Worm (Caenorhabditis elegans): ENCODE measurements around the gene F19B10.1.

- no peak for TF ChIP-seq mdl-1 (tag; optimal IDR thresholded peaks at IDR 0.05)
- TF ChIP-seq nhr-77 (tag; optimal IDR thresholded peaks at IDR 0.05) = no peak
- no peak for TF ChIP-seq ama-1 (optimal IDR thresholded peaks at IDR 0.05)
- TF ChIP-seq ztf-11 (tag; optimal IDR thresholded peaks at IDR 0.05) = no peak
- TF ChIP-seq fkh-10 (GFP tag; optimal IDR thresholded peaks at IDR 0.05) = no peak
- TF ChIP-seq ceh-9 (tag; optimal IDR thresholded peaks at IDR 0.05) = no peak
- TF ChIP-seq unc-39 (tag; optimal IDR thresholded peaks at IDR 0.05) = no peak
- TF ChIP-seq sea-2 (GFP tag; optimal IDR thresholded peaks at IDR 0.05) = no peak
- no peak for TF ChIP-seq egl-27 (tag; optimal IDR thresholded peaks at IDR 0.05)
- no peak for TF ChIP-seq nhr-25 (tag; optimal IDR thresholded peaks at IDR 0.05)
- TF ChIP-seq snpc-4 (tag; optimal IDR thresholded peaks at IDR 0.05) = no peak
- no peak for TF ChIP-seq lsy-12 (tag; optimal IDR thresholded peaks at IDR 0.05)
- TF ChIP-seq aly-2 (tag; optimal IDR thresholded peaks at IDR 0.05) = no peak
- TF ChIP-seq lin-15B (tag; optimal IDR thresholded peaks at IDR 0.05) = no peak
Measured at ce11 chrII:3634765-3635164, 48.2 kb upstream of the F19B10.1 start.

Data from whole organism, L3 larva.